Worm (Caenorhabditis elegans) whole organism, L2 larva: ENCODE results near the gene aat-3.

ENCODE experiments used
- C34F6.9 ChIP-seq: fragments of 150-350 bp; optimal IDR thresholded peaks from 2 replicates; lab custom pipeline; 2014; ENCODE audit warnings: missing biosample characterization, missing genetic modification characterization
- F13H6.1 ChIP-seq: sonication (generic microtip); optimal IDR thresholded peaks from 2 replicates; lab custom pipeline; 2016; ENCODE audit warnings: missing genetic modification characterization, missing compliant biosample characterization
- ceh-82 ChIP-seq: fragments of 150-350 bp; optimal IDR thresholded peaks from 2 replicates; lab custom pipeline; 2014; ENCODE audit warnings: missing biosample characterization, missing genetic modification characterization
- elt-3 ChIP-seq: sonication (generic microtip); optimal IDR thresholded peaks from 2 replicates; lab custom pipeline; 2017; ENCODE audit warnings: missing biosample characterization, missing genetic modification characterization
- nhr-6 ChIP-seq: fragments of 150-350 bp; optimal IDR thresholded peaks from 2 replicates; lab custom pipeline; 2014; ENCODE audit warnings: missing biosample characterization, missing genetic modification characterization
- unc-62 ChIP-seq: fragments of 150-350 bp; optimal IDR thresholded peaks from 2 replicates; lab custom pipeline; 2014; ENCODE audit warnings: missing biosample characterization, missing genetic modification reagents, missing genetic modification characterization

DNA sequence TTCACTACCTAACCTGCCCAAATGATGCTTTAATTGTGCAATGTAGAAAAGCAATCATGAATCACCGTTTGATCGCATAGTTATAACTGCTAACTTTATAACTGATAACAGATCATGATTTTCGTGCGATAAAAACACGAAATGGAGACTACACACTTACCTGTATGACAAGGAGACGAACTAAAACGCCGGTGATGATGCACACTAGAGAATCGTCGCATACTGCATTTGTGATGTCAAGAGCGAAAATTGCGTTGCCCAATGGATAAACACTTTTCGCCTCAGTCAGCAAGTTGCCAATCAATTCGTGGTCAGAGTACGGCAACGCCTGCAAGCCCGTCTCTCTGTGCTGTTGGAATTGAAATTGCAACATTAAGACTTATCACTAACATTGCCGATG, 17.0 kb downstream of the aat-3 start:
- no peak for TF ChIP-seq unc-62 (GFP tag; lab: Kevin White, UChicago)
- TF ChIP-seq F13H6.1 (tag; lab: Kevin White, UChicago), result peak; percentile 46
- no peak for TF ChIP-seq C34F6.9
- TF ChIP-seq nhr-6 (tag; lab: Kevin White, UChicago), result no peak
- no peak for TF ChIP-seq elt-3 (tag; lab: Kevin White, UChicago)
- TF ChIP-seq ceh-82 (tag; lab: Kevin White, UChicago), result no peak
